Fruit fly (Drosophila melanogaster): ENCODE results near the gene Taf2.

Gene Taf2

DNA sequence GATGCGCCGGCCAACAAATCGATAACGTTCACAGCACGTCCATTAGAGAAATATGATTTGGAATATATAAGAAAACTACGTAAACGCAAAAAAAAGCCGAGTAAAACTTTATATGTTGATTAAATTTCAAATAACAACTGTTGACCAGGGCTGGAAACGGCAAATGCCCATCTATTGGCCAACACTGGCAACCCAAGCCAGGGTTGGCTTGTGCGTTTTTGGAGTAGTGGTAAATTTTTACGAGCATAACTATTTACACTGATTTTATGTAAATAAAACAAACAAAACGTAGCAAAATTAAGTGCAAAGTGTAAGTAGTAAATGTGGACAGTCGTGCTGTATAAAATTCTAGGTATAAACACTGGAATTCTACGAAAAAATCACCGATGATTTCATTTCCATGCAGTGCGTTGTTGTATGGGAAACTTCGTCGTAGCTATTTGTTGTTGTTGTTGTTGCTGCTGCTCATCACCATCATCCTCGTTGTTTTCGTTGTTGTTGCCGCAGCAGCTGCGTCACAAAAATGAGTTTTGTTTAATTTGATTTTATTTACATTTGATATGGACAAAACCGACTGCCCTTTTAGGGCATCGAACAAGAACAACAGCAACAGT is 10.7 kb upstream of the Taf2 start, which contains the start of gene nudE:
TSS of gene nudE (plus strand) at position 196 of the 614 bp plus-strand sequence.
- TF ChIP-seq CG10631 (GFP tag; optimal IDR thresholded peaks at IDR 0.05) = peak; percentile 16
- TF ChIP-seq CG8319 (GFP tag; optimal IDR thresholded peaks at IDR 0.05) = peak; percentile 45
- peak; percentile 50 for TF ChIP-seq esn (GFP tag; optimal IDR thresholded peaks at IDR 0.05)
- peak; percentile 53 for TF ChIP-seq svp (GFP tag)
- peak; percentile 45 for TF ChIP-seq Hr39 (GFP tag; optimal IDR thresholded peaks at IDR 0.05)
- TF ChIP-seq eg (GFP tag; IDR thresholded peaks at IDR 0.05) = no peak
- peak; percentile 33 for TF ChIP-seq Met (GFP tag; optimal IDR thresholded peaks at IDR 0.05)
- no peak for TF ChIP-seq CG11294 (GFP tag; IDR thresholded peaks at IDR 0.05)
- no peak for TF ChIP-seq CG1621 (tag; optimal IDR thresholded peaks at IDR 0.05)
- TF ChIP-seq fkh (GFP tag; optimal IDR thresholded peaks at IDR 0.05) = peak; percentile 90
- TF ChIP-seq CG7368 (GFP tag; optimal IDR thresholded peaks at IDR 0.05) = peak; percentile 26
- TF ChIP-seq Sox14 (GFP tag; optimal IDR thresholded peaks at IDR 0.05) = peak; percentile 46
- peak; percentile 19 for TF ChIP-seq OdsH (GFP tag; optimal IDR thresholded peaks at IDR 0.05)
- peak; percentile 33 for TF ChIP-seq lz (GFP tag; optimal IDR thresholded peaks at IDR 0.05)
- no peak for TF ChIP-seq Smox (GFP tag; optimal IDR thresholded peaks at IDR 0.05)
- no peak for TF ChIP-seq CG9139 (GFP tag; optimal IDR thresholded peaks at IDR 0.05)
- TF ChIP-seq topi (GFP tag; optimal IDR thresholded peaks at IDR 0.05) = peak; percentile 38
- peak; percentile 85 for TF ChIP-seq Eip78C (GFP tag)
- peak; percentile 11 for TF ChIP-seq Ets21C (GFP tag; optimal IDR thresholded peaks at IDR 0.05)
- TF ChIP-seq CG31627 (GFP tag; optimal IDR thresholded peaks at IDR 0.05) = peak; percentile 42
- peak; percentile 11 for TF ChIP-seq pdm3 (GFP tag; optimal IDR thresholded peaks at IDR 0.05)
- peak; percentile 55 for TF ChIP-seq Eip75B (GFP tag; optimal IDR thresholded peaks at IDR 0.05)
- no peak for TF ChIP-seq CG3032 (tag; optimal IDR thresholded peaks at IDR 0.05)

DNA sequence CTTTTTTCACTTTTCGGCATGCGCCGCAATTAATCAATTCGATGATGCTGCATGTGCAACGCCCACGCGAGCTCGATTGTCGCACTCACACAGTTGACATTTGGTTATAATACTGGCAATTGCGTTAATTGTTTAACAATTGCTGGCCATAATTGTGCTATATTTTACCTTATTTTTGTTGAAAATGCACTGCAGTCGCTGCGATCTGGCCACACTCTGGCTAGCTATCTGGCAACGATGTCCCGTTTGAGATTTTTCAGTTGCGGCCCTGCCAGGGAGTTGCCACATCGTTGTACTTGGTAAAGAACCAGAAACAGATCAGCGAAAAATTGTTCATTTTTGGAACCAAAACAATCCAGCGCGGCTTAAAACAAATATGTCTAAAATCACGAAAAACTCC is 9.9 kb upstream of the Taf2 start, which contains the start of the genes CG6707 and CG46387:
TSS of gene CG6707 (minus strand) at position 221 of the 400 bp plus-strand sequence.
TSS of gene CG46387 (plus strand) at position 272 of the 400 bp plus-strand sequence.
- no peak for TF ChIP-seq eg (GFP tag; IDR thresholded peaks at IDR 0.05)
- TF ChIP-seq Sox15 (GFP tag; optimal IDR thresholded peaks at IDR 0.05) = peak; percentile 16
- TF ChIP-seq acj6 (GFP tag; optimal IDR thresholded peaks at IDR 0.05) = no peak
- TF ChIP-seq Sox14 (GFP tag; optimal IDR thresholded peaks at IDR 0.05) = peak; percentile 70
- peak; percentile 6 for TF ChIP-seq pdm3 (GFP tag; optimal IDR thresholded peaks at IDR 0.05)
- peak; percentile 27 for TF ChIP-seq dsx (GFP tag; optimal IDR thresholded peaks at IDR 0.05; ENCODE audit: poor library complexity, severe bottlenecking)
- peak; percentile 36; the same call in 1 of the 3 replicates for TF ChIP-seq CG6163 (GFP tag; IDR thresholded peaks at IDR 0.05)
- TF ChIP-seq Hr39 (GFP tag; optimal IDR thresholded peaks at IDR 0.05) = peak; percentile 0
- peak; percentile 30 for TF ChIP-seq cyc (GFP tag; optimal IDR thresholded peaks at IDR 0.05)

DNA sequence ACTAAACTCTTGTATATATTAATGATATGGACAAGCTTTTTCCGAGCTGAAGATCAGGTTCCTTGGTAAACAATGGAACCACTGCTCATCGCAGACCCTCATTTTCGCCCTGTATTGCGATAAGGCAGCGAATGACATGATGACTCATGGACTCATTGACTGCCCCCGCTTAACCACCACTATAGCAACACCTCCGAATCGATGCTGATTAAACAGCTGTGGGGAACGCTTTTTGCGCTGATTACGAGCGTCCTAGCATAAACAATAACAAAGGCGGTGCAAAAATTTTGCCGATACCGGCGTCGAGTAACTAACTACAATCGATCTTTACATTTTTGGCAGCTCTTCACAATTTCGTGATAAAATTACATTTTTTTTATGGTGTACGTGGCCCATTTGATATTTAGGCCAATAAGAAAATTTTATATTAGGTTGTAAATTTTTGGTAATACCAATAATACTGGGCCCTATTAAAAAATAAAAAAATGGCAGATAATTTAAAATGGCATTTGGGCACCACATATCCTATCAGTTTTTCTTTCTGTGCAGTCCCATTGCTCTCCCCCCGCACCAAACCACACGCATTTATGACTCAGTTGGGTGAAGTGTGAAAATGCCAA is 8.8 kb upstream of the Taf2 start:
- TF ChIP-seq Blimp-1 (GFP tag; optimal IDR thresholded peaks at IDR 0.05) (no peak), CG6854 (GFP tag; optimal IDR thresholded peaks at IDR 0.05) (no peak), svp (GFP tag) (peak; percentile 93), net (GFP tag; optimal IDR thresholded peaks at IDR 0.05) (no peak), eg (GFP tag; IDR thresholded peaks at IDR 0.05) (no peak), CG9139 (GFP tag; optimal IDR thresholded peaks at IDR 0.05) (no peak), CG11902 (GFP tag; optimal IDR thresholded peaks at IDR 0.05) (no peak), Gug (GFP tag; IDR thresholded peaks at IDR 0.05) (no peak), Eip93F (GFP tag; optimal IDR thresholded peaks at IDR 0.05) (peak; percentile 14), fd59A (GFP tag; optimal IDR thresholded peaks at IDR 0.05) (no peak), Met (GFP tag; optimal IDR thresholded peaks at IDR 0.05) (peak; percentile 54), CG11762 (GFP tag; optimal IDR thresholded peaks at IDR 0.05; ENCODE audit: insufficient read depth) (no peak), CG16779 (tag; optimal IDR thresholded peaks at IDR 0.05) (no peak), Sox14 (GFP tag; optimal IDR thresholded peaks at IDR 0.05) (peak; percentile 43), CG31627 (GFP tag; optimal IDR thresholded peaks at IDR 0.05) (peak; percentile 56), CG6276 (GFP tag; optimal IDR thresholded peaks at IDR 0.05) (no peak), topi (GFP tag; optimal IDR thresholded peaks at IDR 0.05) (peak; percentile 59), CG4318 (GFP tag; optimal IDR thresholded peaks at IDR 0.05) (no peak), dac (GFP tag; optimal IDR thresholded peaks at IDR 0.05) (no peak), Ets21C (GFP tag; optimal IDR thresholded peaks at IDR 0.05) (no peak), Sox15 (GFP tag; optimal IDR thresholded peaks at IDR 0.05) (peak; percentile 3), fkh (GFP tag; optimal IDR thresholded peaks at IDR 0.05) (no peak), lz (GFP tag; optimal IDR thresholded peaks at IDR 0.05) (peak; percentile 27), CG8119 (GFP tag; IDR thresholded peaks at IDR 0.05) (0 out of 3 replicates have a peak, but pooled peaks have one; percentile 13), CG34406 (GFP tag; optimal IDR thresholded peaks at IDR 0.05) (peak; percentile 39), CG6163 (GFP tag; IDR thresholded peaks at IDR 0.05) (peak; percentile 48; the same call in 2 of the 3 replicates), vri (GFP tag; optimal IDR thresholded peaks at IDR 0.05) (peak; percentile 69), Hr4 (GFP tag; optimal IDR thresholded peaks at IDR 0.05) (peak; percentile 40), achi (GFP tag; optimal IDR thresholded peaks at IDR 0.05) (peak; percentile 43), Eip78C (GFP tag) (peak; percentile 67)
